Worm (Caenorhabditis elegans): ENCODE results near the gene F58A3.3.

F58A3.3 gene

DNA sequence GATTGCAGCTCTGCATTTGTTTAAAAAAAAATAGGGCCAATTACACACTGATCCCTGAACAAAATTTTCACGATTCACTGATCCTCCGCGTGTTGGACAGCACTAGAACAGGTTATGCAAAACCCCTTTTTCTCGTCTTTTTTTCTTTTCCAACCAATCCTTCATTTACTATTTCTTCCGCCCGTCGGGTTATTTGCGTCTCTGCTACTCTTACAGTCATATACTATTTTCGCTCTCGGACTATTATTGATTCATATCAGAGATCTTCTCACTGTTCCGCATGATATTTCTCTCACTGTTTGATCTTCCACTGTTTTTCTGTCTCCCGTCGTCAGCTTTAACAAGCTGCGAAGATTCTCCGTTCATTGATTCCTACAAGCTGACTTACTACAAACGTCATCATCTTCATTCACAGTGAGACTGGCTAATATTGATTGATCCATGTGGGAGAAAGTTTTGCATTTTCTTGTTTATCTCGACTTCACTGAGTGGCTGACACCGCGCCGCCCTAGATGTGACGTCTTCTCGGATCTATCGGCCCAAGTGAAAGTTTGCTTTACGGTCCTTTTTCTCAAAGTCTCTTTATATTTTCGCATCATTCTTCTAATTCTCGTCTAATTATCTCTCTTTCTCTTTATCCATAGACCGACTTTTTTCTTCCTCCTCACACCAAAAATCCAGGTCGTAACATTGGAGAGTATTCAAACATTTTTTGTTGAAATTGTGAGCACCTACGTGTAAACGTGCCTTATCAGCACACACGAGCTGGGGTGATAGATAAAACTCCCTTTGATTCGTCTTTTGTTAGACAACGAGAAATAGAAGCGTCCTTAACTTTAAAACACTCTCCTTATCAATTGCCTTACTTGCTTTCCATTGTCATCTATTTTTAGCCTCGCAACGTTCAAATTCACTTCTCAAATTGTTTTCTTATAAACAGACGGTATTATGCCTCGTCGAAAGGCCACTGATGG, 24.0 kb downstream of the F58A3.3 start:
- TF ChIP-seq lsy-27 (tag; optimal IDR thresholded peaks at IDR 0.05; ENCODE audit: borderline replicate concordance, insufficient read depth) (no peak), hmg-1.2 (GFP tag; IDR thresholded peaks at IDR 0.05) (peak; percentile 20; the same call in 1 of the 2 replicates), B0035.1 (tag; optimal IDR thresholded peaks at IDR 0.05) (no peak), athp-1 (tag; optimal IDR thresholded peaks at IDR 0.05) (no peak), nhr-80 (tag; optimal IDR thresholded peaks at IDR 0.05) (peak; percentile 53), hrde-1 (tag; optimal IDR thresholded peaks at IDR 0.05; ENCODE audit: borderline replicate concordance) (no peak)

DNA sequence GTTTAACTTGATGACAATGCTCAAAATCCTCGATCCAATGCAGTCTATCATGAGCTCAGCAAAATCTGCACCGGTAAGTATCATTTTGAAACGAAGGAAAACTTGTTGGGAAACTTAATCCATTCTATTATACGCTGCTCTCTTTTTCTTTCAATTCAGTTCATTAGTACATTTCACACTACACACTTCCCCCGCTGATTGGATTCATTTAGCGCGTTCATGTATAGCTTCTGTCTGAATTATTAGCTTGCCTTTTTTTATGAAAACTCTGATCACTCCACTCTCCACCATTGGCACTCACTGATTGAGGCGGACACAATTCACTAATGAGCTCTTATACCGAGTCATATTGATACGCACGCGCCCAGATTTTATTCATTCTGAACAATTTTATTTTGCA, 25.8 kb downstream of the F58A3.3 start:
- TF ChIP-seq lin-40 (tag; optimal IDR thresholded peaks at IDR 0.05): no peak
- TF ChIP-seq mxl-1 (tag; optimal IDR thresholded peaks at IDR 0.05): no peak
- no peak for TF ChIP-seq dox-1 (GFP tag; IDR thresholded peaks at IDR 0.05)
- no peak for TF ChIP-seq B0019.2 (GFP tag; conservative IDR thresholded peaks at IDR 0.05)
- TF ChIP-seq zfh-2 (GFP tag; conservative IDR thresholded peaks at IDR 0.05): no peak
- TF ChIP-seq ceh-79 (tag; optimal IDR thresholded peaks at IDR 0.05): no peak
- TF ChIP-seq lir-1 (GFP tag; conservative IDR thresholded peaks at IDR 0.05): no peak

DNA sequence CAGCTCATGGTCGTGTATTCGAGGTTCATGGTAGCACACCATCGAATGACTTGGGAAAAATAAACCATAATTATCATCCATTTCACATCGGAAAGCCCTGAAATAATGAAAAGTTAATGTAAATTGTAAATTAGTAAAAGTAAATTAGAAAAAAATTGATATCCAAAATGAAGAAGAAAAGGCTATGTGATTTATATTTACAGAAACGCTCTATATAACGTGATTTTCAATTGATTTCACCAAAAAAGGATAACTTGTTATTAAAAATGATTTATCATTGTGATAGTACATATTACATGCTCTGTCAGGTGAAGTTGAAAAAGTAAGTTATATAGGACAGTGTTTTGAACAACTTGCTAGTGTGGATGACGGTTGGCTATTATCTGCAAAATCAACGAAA, 30.3 kb downstream of the F58A3.3 start, which contains the start of gene C09F12.3:
Gene C09F12.3, minus strand, starts transcription at position 101 of the 400 bp plus-strand sequence.
- no peak for TF ChIP-seq ceh-91 (GFP tag; IDR thresholded peaks at IDR 0.05)
- no peak for TF ChIP-seq D2030.7 (GFP tag; IDR thresholded peaks at IDR 0.05)
- no peak for TF ChIP-seq snpc-1.3 (tag; optimal IDR thresholded peaks at IDR 0.05; ENCODE audit: insufficient read depth)
- TF ChIP-seq gei-17 (GFP tag; optimal IDR thresholded peaks at IDR 0.05): no peak
- TF ChIP-seq unc-62 (GFP tag; optimal IDR thresholded peaks at IDR 0.05): no peak
- TF ChIP-seq let-526 (GFP tag; IDR thresholded peaks at IDR 0.05): no peak
- TF ChIP-seq madf-8 (GFP tag; conservative IDR thresholded peaks at IDR 0.05): no peak
- TF ChIP-seq Y79H2A.3 (GFP tag; conservative IDR thresholded peaks at IDR 0.05): no peak
- TF ChIP-seq C17E4.6 (GFP tag; IDR thresholded peaks at IDR 0.05): no peak
- TF ChIP-seq zfh-2 (GFP tag; conservative IDR thresholded peaks at IDR 0.05): no peak
- no peak for TF ChIP-seq snpc-4 (GFP tag; optimal IDR thresholded peaks at IDR 0.05)
- no peak for TF ChIP-seq snpc-4 (tag; optimal IDR thresholded peaks at IDR 0.05)
- TF ChIP-seq ceh-40 (GFP tag; IDR thresholded peaks at IDR 0.05): no peak
- no peak for TF ChIP-seq F49E8.2 (tag; optimal IDR thresholded peaks at IDR 0.05; ENCODE audit: insufficient read depth)
- no peak for TF ChIP-seq Y56A3A.18 (GFP tag; IDR thresholded peaks at IDR 0.05)
- no peak for TF ChIP-seq pha-4 (tag; optimal IDR thresholded peaks at IDR 0.05)
- no peak for TF ChIP-seq akir-1 (GFP tag; optimal IDR thresholded peaks at IDR 0.05)
- TF ChIP-seq bed-2 (GFP tag; IDR thresholded peaks at IDR 0.05): no peak
- no peak for TF ChIP-seq cebp-1 (GFP tag; IDR thresholded peaks at IDR 0.05)
- no peak for TF ChIP-seq cebp-1 (tag; optimal IDR thresholded peaks at IDR 0.05)
- no peak for TF ChIP-seq ceh-27 (GFP tag; optimal IDR thresholded peaks at IDR 0.05)
- no peak for TF ChIP-seq snpc-1.1 (tag; optimal IDR thresholded peaks at IDR 0.05; ENCODE audit: insufficient read depth)
